Worm (Caenorhabditis elegans) whole organism, L3 larva: ENCODE measurements around the gene twk-13.

ENCODE experiments used
- R02D3.7 ChIP-seq: fragments of 150-350 bp; optimal IDR thresholded peaks from 2 replicates; lab custom pipeline; 2014; ENCODE audit warnings: missing biosample characterization, missing genetic modification characterization
- aly-2 ChIP-seq: fragments of 150-350 bp; optimal IDR thresholded peaks from 2 replicates; lab custom pipeline; 2014; ENCODE audit warnings: missing biosample characterization, missing genetic modification characterization
- ama-1 ChIP-seq: fragments of 150-350 bp; optimal IDR thresholded peaks from 2 replicates; lab custom pipeline; 2018
- ceh-82 ChIP-seq: fragments of 150-350 bp; optimal IDR thresholded peaks from 2 replicates; lab custom pipeline; 2014; ENCODE audit warnings: missing biosample characterization, missing genetic modification characterization
- ceh-9 ChIP-seq: sonication (generic microtip); optimal IDR thresholded peaks from 2 replicates; lab custom pipeline; 2018; ENCODE audit warnings: missing biosample characterization, missing genetic modification characterization
- daf-12 ChIP-seq: fragments of 150-350 bp; optimal IDR thresholded peaks from 2 replicates; lab custom pipeline; 2014; ENCODE audit warnings: missing biosample characterization, missing genetic modification reagents, missing genetic modification characterization
- egl-5 ChIP-seq: fragments of 150-350 bp; optimal IDR thresholded peaks from 2 replicates; lab custom pipeline; 2017; ENCODE audit warnings: missing biosample characterization, missing genetic modification reagents, missing genetic modification characterization, inconsistent platforms
- elt-1 ChIP-seq: fragments of 150-350 bp; optimal IDR thresholded peaks from 2 replicates; lab custom pipeline; 2014; ENCODE audit warnings: missing biosample characterization, missing genetic modification characterization
- elt-2 ChIP-seq: sonication (generic microtip); optimal IDR thresholded peaks from 2 replicates; lab custom pipeline; 2016; ENCODE audit warnings: missing genetic modification reagents, mild to moderate bottlenecking, missing genetic modification characterization, missing compliant biosample characterization
- elt-3 ChIP-seq, 3 experiments: fragments of 150-350 bp in 1 of 3; sonication (generic microtip) in 2 of 3; optimal IDR thresholded peaks; 2 replicates in 2 of 3; 4 replicates in 1 of 3; lab custom pipeline; 2014 to 2017; ENCODE audit warnings: missing biosample characterization in 3 of 3, missing genetic modification characterization in 3 of 3
- fkh-10 ChIP-seq: sonication (generic microtip); optimal IDR thresholded peaks from 2 replicates; lab custom pipeline; 2017; ENCODE audit warnings: missing biosample characterization, missing genetic modification reagents, missing genetic modification characterization
- fkh-2 ChIP-seq: fragments of 150-350 bp; optimal IDR thresholded peaks from 2 replicates; lab custom pipeline; 2014; ENCODE audit warnings: missing biosample characterization, missing genetic modification reagents, missing genetic modification characterization
- fos-1 ChIP-seq: fragments of 150-350 bp; optimal IDR thresholded peaks from 2 replicates; lab custom pipeline; 2014; ENCODE audit warnings: missing biosample characterization, missing genetic modification characterization
- jun-1 ChIP-seq: fragments of 150-350 bp; optimal IDR thresholded peaks from 2 replicates; lab custom pipeline; 2014; ENCODE audit warnings: missing biosample characterization, missing genetic modification reagents, missing genetic modification characterization
- lin-15B ChIP-seq: fragments of 150-350 bp; optimal IDR thresholded peaks from 2 replicates; lab custom pipeline; 2014; ENCODE audit warnings: missing biosample characterization, missing genetic modification characterization
- lin-39 ChIP-seq: fragments of 150-350 bp; optimal IDR thresholded peaks from 2 replicates; lab custom pipeline; 2018; ENCODE audit warnings: missing biosample characterization, missing genetic modification reagents, missing genetic modification characterization
- lsy-12 ChIP-seq: sonication (generic microtip); optimal IDR thresholded peaks from 2 replicates; lab custom pipeline; 2016; ENCODE audit warnings: mild to moderate bottlenecking, missing genetic modification characterization, missing compliant biosample characterization
- mdl-1 ChIP-seq: fragments of 150-350 bp; optimal IDR thresholded peaks from 2 replicates; lab custom pipeline; 2014; ENCODE audit warnings: missing biosample characterization, missing genetic modification characterization
- nfya-1 ChIP-seq: sonication (generic microtip); optimal IDR thresholded peaks from 2 replicates; lab custom pipeline; 2017; ENCODE audit warnings: missing genetic modification characterization, mild to moderate bottlenecking, missing compliant biosample characterization, antibody characterized with exemption, moderate library complexity; ENCODE audit not compliant: insufficient read depth
- nhr-23 ChIP-seq: fragments of 150-350 bp; optimal IDR thresholded peaks from 2 replicates; lab custom pipeline; 2014; ENCODE audit warnings: missing biosample characterization, missing genetic modification reagents, missing genetic modification characterization
- nhr-237 ChIP-seq: fragments of 150-350 bp; optimal IDR thresholded peaks from 2 replicates; lab custom pipeline; 2014; ENCODE audit warnings: missing biosample characterization, missing genetic modification characterization
- nhr-25 ChIP-seq: sonication (generic microtip); optimal IDR thresholded peaks from 2 replicates; lab custom pipeline; 2017; ENCODE audit warnings: missing biosample characterization, missing genetic modification characterization
- nhr-28 ChIP-seq: fragments of 150-350 bp; optimal IDR thresholded peaks from 2 replicates; lab custom pipeline; 2014; ENCODE audit warnings: missing biosample characterization, missing genetic modification characterization
- nhr-43 ChIP-seq: sonication (generic microtip); optimal IDR thresholded peaks from 2 replicates; lab custom pipeline; 2016; ENCODE audit warnings: mild to moderate bottlenecking, missing genetic modification characterization, missing compliant biosample characterization; ENCODE audit not compliant: poor library complexity, severe bottlenecking
- nhr-67 ChIP-seq: fragments of 150-350 bp; optimal IDR thresholded peaks from 2 replicates; lab custom pipeline; 2014; ENCODE audit warnings: missing biosample characterization, missing genetic modification characterization
- nhr-76 ChIP-seq: fragments of 150-350 bp; sonication (generic microtip); optimal IDR thresholded peaks from 5 replicates; lab custom pipeline; 2014; ENCODE audit warnings: missing biosample characterization, missing genetic modification characterization
- pha-4 ChIP-seq: fragments of 150-350 bp; optimal IDR thresholded peaks from 2 replicates; lab custom pipeline; 2014; ENCODE audit warnings: missing biosample characterization, missing genetic modification reagents, missing genetic modification characterization
- pqm-1 ChIP-seq: fragments of 150-350 bp; optimal IDR thresholded peaks from 2 replicates; lab custom pipeline; 2017; ENCODE audit warnings: missing biosample characterization, missing genetic modification characterization, inconsistent platforms
- skn-1 ChIP-seq: fragments of 150-350 bp; optimal IDR thresholded peaks from 2 replicates; lab custom pipeline; 2014; ENCODE audit warnings: missing biosample characterization, missing genetic modification characterization
- snpc-4 ChIP-seq: fragments of 150-350 bp; optimal IDR thresholded peaks from 2 replicates; lab custom pipeline; 2014; ENCODE audit warnings: missing biosample characterization, missing genetic modification characterization
- unc-62 ChIP-seq: fragments of 150-350 bp; sonication (generic microtip); optimal IDR thresholded peaks from 4 replicates; lab custom pipeline; 2014; ENCODE audit warnings: missing biosample characterization, missing genetic modification reagents, missing genetic modification characterization
- zag-1 ChIP-seq: fragments of 150-350 bp; optimal IDR thresholded peaks from 2 replicates; lab custom pipeline; 2014; ENCODE audit warnings: missing biosample characterization, missing genetic modification characterization
- ztf-11 ChIP-seq: fragments of 150-350 bp; optimal IDR thresholded peaks from 2 replicates; lab custom pipeline; 2014; ENCODE audit warnings: missing biosample characterization, missing genetic modification characterization
- ztf-4 ChIP-seq: fragments of 150-350 bp; optimal IDR thresholded peaks from 2 replicates; lab custom pipeline; 2014; ENCODE audit warnings: missing biosample characterization, missing genetic modification characterization

twk-13 gene

DNA sequence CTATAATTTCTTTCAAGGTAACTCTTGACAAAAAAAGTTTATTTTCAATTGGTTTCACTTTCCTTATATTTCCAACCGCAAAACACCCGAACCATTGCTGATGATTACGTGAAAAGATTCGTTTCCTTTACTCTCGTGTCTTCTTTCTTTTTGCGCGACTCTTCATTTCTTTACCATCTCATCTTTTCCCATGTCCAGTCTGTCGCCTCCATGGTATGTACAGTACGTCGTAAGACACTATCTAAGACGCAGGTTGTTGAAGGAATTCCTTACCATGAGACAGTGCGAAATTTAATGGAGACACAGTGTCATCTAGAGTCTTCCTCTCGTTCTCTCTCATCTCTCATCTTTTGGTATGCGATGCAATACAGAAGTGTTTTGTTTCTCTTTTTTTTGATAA lies 37.6 kb downstream of the twk-13 start (continued):
- TF ChIP-seq ztf-4, result peak; percentile 47
- TF ChIP-seq nhr-23 (tag; lab: Kevin White, UChicago), result peak; percentile 81
- TF ChIP-seq ceh-9, result no peak
- TF ChIP-seq nhr-67 (tag; lab: Kevin White, UChicago), result no peak
- TF ChIP-seq nhr-43 (tag; lab: Kevin White, UChicago), result peak; percentile 20
- TF ChIP-seq lin-15B (tag; lab: Kevin White, UChicago), result no peak
- TF ChIP-seq nhr-76 (tag; lab: Kevin White, UChicago), result no peak
- TF ChIP-seq nhr-28 (tag; lab: Kevin White, UChicago), result no peak
- peak; percentile 94 for TF ChIP-seq nhr-25
- TF ChIP-seq lin-39 (tag; lab: Kevin White, UChicago), result no peak
- peak; percentile 2 for TF ChIP-seq lsy-12
- TF ChIP-seq pqm-1 (tag; lab: Kevin White, UChicago), result peak; percentile 45
- peak; percentile 17 for TF ChIP-seq R02D3.7 (tag; lab: Kevin White, UChicago)
- no peak for TF ChIP-seq ceh-82 (tag; lab: Kevin White, UChicago)
- TF ChIP-seq ztf-11 (tag; lab: Kevin White, UChicago), result no peak
- TF ChIP-seq elt-2 (tag; lab: Kevin White, UChicago), result peak; percentile 74
- TF ChIP-seq jun-1, result peak; percentile 62

DNA sequence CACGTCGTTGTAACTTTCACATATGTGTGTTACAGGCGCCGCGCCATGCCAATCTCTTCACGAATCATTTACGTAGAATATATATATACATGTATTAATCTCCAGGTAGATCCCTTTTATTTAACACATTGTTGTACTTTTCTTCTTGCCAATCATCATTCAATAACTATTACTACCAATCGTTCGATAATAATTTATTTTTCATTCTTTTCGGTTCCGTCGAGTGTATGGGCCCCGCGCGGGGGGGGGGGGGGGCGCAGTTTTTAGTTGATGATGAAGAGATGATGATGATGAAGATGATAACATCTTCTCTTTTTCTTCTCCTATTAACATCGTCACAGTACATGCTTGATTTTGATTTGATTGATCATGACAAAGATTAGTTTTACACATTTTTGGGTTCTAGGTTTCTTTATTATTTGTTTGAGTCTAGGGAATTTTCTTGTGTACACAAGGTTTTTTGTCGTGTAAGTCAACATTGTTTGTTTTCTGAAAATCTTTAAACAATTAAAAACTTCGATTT lies 38.5 kb downstream of the twk-13 start:
- peak; percentile 79 for TF ChIP-seq elt-1 (tag; lab: Kevin White, UChicago)
- no peak for TF ChIP-seq fos-1
- peak; percentile 68 for TF ChIP-seq pha-4 (tag; lab: Kevin White, UChicago)
- TF ChIP-seq nhr-23 (tag; lab: Kevin White, UChicago), result peak; percentile 23

DNA sequence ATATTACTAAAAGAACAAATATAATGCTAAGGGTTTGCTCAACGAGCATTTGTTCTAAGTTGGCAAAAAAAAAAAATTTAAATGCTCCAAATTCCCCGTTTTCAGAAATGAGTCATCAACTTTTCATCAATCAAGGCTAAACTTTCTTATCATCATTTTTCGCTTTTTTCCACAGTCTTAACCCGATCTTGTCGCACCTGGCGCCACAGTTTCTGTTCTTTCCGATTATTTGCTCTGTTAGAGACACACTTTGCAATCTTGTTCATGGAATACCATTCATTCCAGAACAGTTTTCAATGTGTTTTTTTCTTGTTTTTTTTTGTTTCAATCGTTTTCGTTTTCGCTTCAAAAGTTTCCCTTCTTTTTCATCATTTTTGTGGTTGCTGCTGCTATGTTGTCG lies 39.6 kb downstream of the twk-13 start:
- TF ChIP-seq nhr-25, result no peak
- peak; percentile 33 for TF ChIP-seq pha-4 (tag; lab: Kevin White, UChicago)
- TF ChIP-seq elt-3 (tag; optimal IDR thresholded peaks at IDR 0.05; lab: Kevin White, UChicago), result no peak
- TF ChIP-seq skn-1, result no peak
- no peak for TF ChIP-seq unc-62 (GFP tag; lab: Kevin White, UChicago)
- no peak for TF ChIP-seq lin-39 (tag; lab: Kevin White, UChicago)
- no peak for TF ChIP-seq mdl-1 (tag; lab: Kevin White, UChicago)
- TF ChIP-seq egl-5 (tag; lab: Kevin White, UChicago), result no peak
- TF ChIP-seq zag-1 (tag; lab: Kevin White, UChicago), result no peak
- no peak for TF ChIP-seq jun-1
- TF ChIP-seq aly-2 (tag; lab: Kevin White, UChicago), result no peak
- no peak for TF ChIP-seq fkh-2 (tag; lab: Kevin White, UChicago)
- peak; percentile 72 for TF ChIP-seq elt-2 (tag; lab: Kevin White, UChicago)
- TF ChIP-seq lin-15B (tag; lab: Kevin White, UChicago), result no peak
- TF ChIP-seq fos-1, result no peak
- TF ChIP-seq ztf-11 (tag; lab: Kevin White, UChicago), result no peak
- TF ChIP-seq nfya-1 (tag; lab: Kevin White, UChicago), result no peak
- no peak for TF ChIP-seq nhr-67 (tag; lab: Kevin White, UChicago)
- no peak for TF ChIP-seq nhr-237 (tag; lab: Kevin White, UChicago)
- TF ChIP-seq snpc-4, result no peak
- no peak for TF ChIP-seq daf-12 (tag; lab: Kevin White, UChicago)
- peak; percentile 59 for TF ChIP-seq pqm-1 (tag; lab: Kevin White, UChicago)
- TF ChIP-seq nhr-43 (tag; lab: Kevin White, UChicago), result no peak
- no peak for TF ChIP-seq nhr-28 (tag; lab: Kevin White, UChicago)
- TF ChIP-seq ama-1 (lab: Kevin White, UChicago), result peak; percentile 49
- no peak for TF ChIP-seq nhr-76 (tag; lab: Kevin White, UChicago)
- no peak for TF ChIP-seq fkh-10 (GFP tag; lab: Kevin White, UChicago)

DNA sequence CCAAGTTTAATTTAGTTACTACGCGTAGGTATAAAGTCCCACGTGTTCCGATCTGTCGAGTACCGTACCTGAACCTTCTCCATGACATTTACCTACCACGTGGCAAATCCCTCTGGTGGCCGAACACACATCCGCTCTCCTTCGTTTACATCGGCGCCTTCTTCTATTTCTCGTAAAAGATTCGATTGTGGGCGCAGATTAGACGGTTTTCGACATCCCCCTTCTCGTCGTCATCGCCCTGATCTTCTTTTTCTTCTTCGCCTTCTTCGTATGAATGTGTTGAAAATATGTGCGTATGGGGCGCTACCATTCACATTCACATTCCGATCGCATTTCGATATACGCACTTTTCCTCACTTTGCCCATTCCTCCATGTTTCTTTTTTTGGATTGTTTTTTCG lies 41.0 kb downstream of the twk-13 start:
- TF ChIP-seq nhr-25 (peak; percentile 52), snpc-4 (no peak), ztf-4 (no peak), elt-1 (tag; lab: Kevin White, UChicago) (peak; percentile 16), nhr-23 (tag; lab: Kevin White, UChicago) (peak; percentile 5), nhr-76 (tag; lab: Kevin White, UChicago) (no peak), nhr-43 (tag; lab: Kevin White, UChicago) (peak; percentile 6)
